Worm (Caenorhabditis elegans): ENCODE data around the gene dct-19.
A peak's percentile ranks its signal among the peaks of the same experiment; 100 is the strongest.

dct-19 gene

DNA sequence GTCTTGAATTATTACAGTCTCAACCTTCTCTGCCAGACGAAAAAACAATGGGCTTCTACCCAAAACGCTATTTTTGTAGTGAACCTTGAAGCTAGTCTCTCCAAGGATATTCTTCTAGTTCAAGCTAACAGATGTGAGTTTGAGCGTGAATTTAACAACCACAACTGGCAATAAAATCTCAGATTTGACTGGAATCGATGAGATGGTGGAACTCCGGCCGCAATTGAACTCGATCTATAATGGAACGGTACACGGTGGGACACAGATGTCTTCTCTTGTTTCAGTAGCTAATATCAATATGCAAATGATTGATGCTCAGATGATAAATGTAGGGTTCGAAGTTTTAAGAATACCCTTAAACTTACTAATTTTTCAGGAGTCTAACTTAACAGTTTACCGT, 34.9 kb downstream of the dct-19 start:
- TF ChIP-seq aptf-2 (GFP tag; conservative IDR thresholded peaks at IDR 0.05) (no peak), nhr-90 (tag; optimal IDR thresholded peaks at IDR 0.05) (no peak), nfya-1 (tag; optimal IDR thresholded peaks at IDR 0.05; ENCODE audit: borderline replicate concordance, insufficient read depth) (no peak), bed-2 (GFP tag; IDR thresholded peaks at IDR 0.05) (no peak), ekl-4 (GFP tag; IDR thresholded peaks at IDR 0.05) (no peak), somi-1 (GFP tag; optimal IDR thresholded peaks at IDR 0.05) (no peak), zim-3 (tag; optimal IDR thresholded peaks at IDR 0.05) (no peak), lsl-1 (GFP tag; optimal IDR thresholded peaks at IDR 0.05) (no peak)

ce11 chrIV:12978307-12979036, 35.7 kb downstream of the dct-19 start, which contains the start of gene K10D11.2:
Gene K10D11.2, plus strand, starts transcription at chrIV:12978986.
- TF ChIP-seq dox-1 (GFP tag; IDR thresholded peaks at IDR 0.05) = 0 out of 2 replicates have a peak, but pooled peaks have one; percentile 38
- no peak for TF ChIP-seq unc-130 (GFP tag; optimal IDR thresholded peaks at IDR 0.05)
- TF ChIP-seq atf-7 (tag; optimal IDR thresholded peaks at IDR 0.05) = peak; percentile 16
- TF ChIP-seq nhr-80 (tag; optimal IDR thresholded peaks at IDR 0.05) = peak; percentile 39
- TF ChIP-seq lsl-1 (GFP tag; optimal IDR thresholded peaks at IDR 0.05) = no peak

DNA sequence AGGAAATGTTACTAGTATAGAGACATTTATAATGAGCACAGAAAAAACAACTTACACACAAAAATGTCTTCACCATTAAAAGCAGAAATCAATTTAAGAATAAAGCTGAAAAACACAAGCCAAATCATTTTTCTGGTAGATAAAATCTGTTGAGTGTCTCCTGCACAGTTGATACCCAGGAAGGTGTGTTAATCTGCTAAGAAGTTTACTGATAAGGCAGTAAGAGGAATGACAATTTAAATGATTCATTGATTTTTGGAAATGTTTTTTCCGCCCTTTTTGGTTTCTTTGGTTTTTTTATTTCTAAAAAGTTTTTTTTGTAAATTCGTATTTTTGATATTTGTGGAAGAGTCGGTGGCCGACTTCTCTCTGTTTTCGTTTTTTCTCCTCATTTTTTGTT, 43.2 kb downstream of the dct-19 start, which contains the start of gene K10D11.3:
Gene K10D11.3, minus strand, starts transcription at position 174 of the 400 bp plus-strand sequence.
- TF ChIP-seq him-1 (tag; optimal IDR thresholded peaks at IDR 0.05) (no peak), attf-5 (GFP tag; optimal IDR thresholded peaks at IDR 0.05) (no peak), snpc-4 (GFP tag; optimal IDR thresholded peaks at IDR 0.05) (no peak), snpc-4 (tag; optimal IDR thresholded peaks at IDR 0.05) (no peak), mxl-1 (tag; optimal IDR thresholded peaks at IDR 0.05) (no peak), nhr-80 (tag; optimal IDR thresholded peaks at IDR 0.05) (peak; percentile 11), bed-2 (GFP tag; IDR thresholded peaks at IDR 0.05) (no peak), tbp1 (GFP tag; optimal IDR thresholded peaks at IDR 0.05) (no peak)

DNA sequence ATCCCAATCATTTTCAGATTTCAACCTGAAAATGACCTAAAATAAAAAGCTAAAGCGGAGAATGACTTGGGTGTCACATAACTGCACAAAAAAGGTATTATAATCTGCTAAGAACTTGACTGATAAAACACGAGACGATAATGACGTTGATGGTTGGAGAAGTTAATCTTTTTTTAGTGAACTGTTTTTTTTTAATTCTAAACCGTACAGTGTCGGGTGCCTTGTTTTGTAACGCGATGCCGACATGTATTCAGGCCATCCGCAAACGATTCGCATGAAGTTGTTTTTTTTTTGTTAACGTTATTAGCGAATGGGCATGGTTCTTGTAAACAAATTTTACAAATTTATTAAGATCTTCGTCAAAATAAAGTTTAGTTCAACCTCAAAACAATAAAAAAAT, 46.6 kb downstream of the dct-19 start, which contains the start of gene K10D11.6:
Gene K10D11.6, minus strand, starts transcription at position 101 of the 400 bp plus-strand sequence.
- TF ChIP-seq xnd-1 (tag; optimal IDR thresholded peaks at IDR 0.05) (no peak), snpc-4 (GFP tag; optimal IDR thresholded peaks at IDR 0.05) (no peak), snpc-4 (tag; optimal IDR thresholded peaks at IDR 0.05) (peak in 1 of 4 experiments; percentile 42), mes-4 (tag; optimal IDR thresholded peaks at IDR 0.05) (no peak), nhr-80 (tag; optimal IDR thresholded peaks at IDR 0.05) (peak; percentile 22), ceh-27 (GFP tag; optimal IDR thresholded peaks at IDR 0.05) (no peak)

DNA sequence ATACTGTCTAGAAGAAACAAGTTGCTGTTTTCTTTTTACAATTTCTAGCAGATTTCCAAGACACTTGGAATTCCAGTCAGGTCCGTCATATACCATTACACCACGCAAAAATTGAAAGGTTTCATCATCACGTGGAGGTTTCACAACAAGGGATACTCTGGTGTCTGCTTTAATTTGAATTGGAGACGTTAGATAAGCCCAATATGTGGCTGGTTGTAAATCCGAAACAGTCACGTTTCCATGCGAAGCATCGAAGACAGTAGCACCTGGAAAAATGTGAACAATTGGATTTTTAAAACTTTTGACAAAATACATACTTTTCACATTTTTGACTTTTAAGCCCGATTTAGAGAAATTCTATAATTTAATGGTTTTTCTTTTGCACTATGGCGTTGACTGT, 47.9 kb downstream of the dct-19 start:
- TF ChIP-seq dpl-1 (GFP tag; optimal IDR thresholded peaks at IDR 0.05) (no peak), dpff-1 (tag; optimal IDR thresholded peaks at IDR 0.05) (no peak), snpc-3.4 (tag; optimal IDR thresholded peaks at IDR 0.05) (no peak), lin-54 (GFP tag; optimal IDR thresholded peaks at IDR 0.05) (no peak), nfyb-1 (GFP tag; IDR thresholded peaks at IDR 0.05) (no peak), ZK185.1 (tag; optimal IDR thresholded peaks at IDR 0.05; ENCODE audit: poor library complexity, severe bottlenecking) (no peak)

DNA sequence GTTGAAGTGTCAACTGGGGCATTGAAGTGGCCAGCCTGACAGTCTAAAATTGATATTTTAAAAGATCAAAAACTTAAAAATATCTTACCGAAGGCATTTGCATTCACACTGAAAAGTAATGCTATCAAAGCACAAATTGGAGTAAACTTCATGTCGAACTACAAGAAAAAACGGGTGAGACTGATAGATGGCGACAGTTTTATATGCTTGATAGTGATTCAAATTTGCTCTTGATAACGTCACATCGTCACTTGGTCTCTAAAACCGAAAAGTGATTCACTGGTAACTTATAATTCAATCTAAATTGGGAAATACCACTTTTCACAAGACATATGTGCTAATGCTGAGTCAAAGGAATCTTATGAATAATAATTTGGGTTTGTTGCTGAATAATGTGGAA, 48.9 kb downstream of the dct-19 start, which contains the start of gene K10D11.5:
Gene K10D11.5, minus strand, starts transcription at position 215 of the 400 bp plus-strand sequence.
- TF ChIP-seq let-607 (tag; optimal IDR thresholded peaks at IDR 0.05) = peak in 1 of 2 experiments; percentile 60
- TF ChIP-seq ztf-26 (tag; optimal IDR thresholded peaks at IDR 0.05) = no peak
- no peak for TF ChIP-seq efl-1 (GFP tag; optimal IDR thresholded peaks at IDR 0.05)
- TF ChIP-seq nhr-80 (tag; optimal IDR thresholded peaks at IDR 0.05) = peak; percentile 71
- TF ChIP-seq ceh-79 (tag; optimal IDR thresholded peaks at IDR 0.05) = no peak
- no peak for TF ChIP-seq F49E8.2 (tag; optimal IDR thresholded peaks at IDR 0.05; ENCODE audit: insufficient read depth)
- no peak for TF ChIP-seq T26A5.8 (tag; optimal IDR thresholded peaks at IDR 0.05)
- no peak for TF ChIP-seq dpl-1 (GFP tag; optimal IDR thresholded peaks at IDR 0.05)

Measured in whole organism, young adult.